Worm (Caenorhabditis elegans): ENCODE data around the gene C13A2.3.

C13A2.3 gene

ce11 chrV:7313233-7313632 is 31.1 kb downstream of the C13A2.3 start, which contains the start of gene srx-6:
Gene srx-6 (minus strand): TSS chrV:7313333.
- TF ChIP-seq ahr-1 (tag; optimal IDR thresholded peaks at IDR 0.05) = no peak
- TF ChIP-seq eyg-1 (tag; optimal IDR thresholded peaks at IDR 0.05) = no peak
- no peak for TF ChIP-seq unc-3 (GFP tag; conservative IDR thresholded peaks at IDR 0.05)
- no peak for TF ChIP-seq unc-3 (tag; optimal IDR thresholded peaks at IDR 0.05)
- no peak for TF ChIP-seq ceh-6 (GFP tag; optimal IDR thresholded peaks at IDR 0.05)
- no peak for TF ChIP-seq ceh-19 (GFP tag; optimal IDR thresholded peaks at IDR 0.05)
- no peak for TF ChIP-seq elt-4 (tag; optimal IDR thresholded peaks at IDR 0.05)
- no peak for TF ChIP-seq ceh-9 (tag; optimal IDR thresholded peaks at IDR 0.05)
- no peak for TF ChIP-seq unc-42 (tag; optimal IDR thresholded peaks at IDR 0.05)
- no peak for TF ChIP-seq hlh-8 (tag; optimal IDR thresholded peaks at IDR 0.05)
- TF ChIP-seq ceh-2 (tag; optimal IDR thresholded peaks at IDR 0.05) = no peak
- TF ChIP-seq pha-2 (tag; optimal IDR thresholded peaks at IDR 0.05) = no peak
- no peak for TF ChIP-seq ceh-34 (tag; optimal IDR thresholded peaks at IDR 0.05)
- no peak for TF ChIP-seq F13H6.1 (tag; optimal IDR thresholded peaks at IDR 0.05)
- no peak for TF ChIP-seq ztf-16 (tag; optimal IDR thresholded peaks at IDR 0.05)
- no peak for TF ChIP-seq zip-5 (tag; optimal IDR thresholded peaks at IDR 0.05)
- no peak for TF ChIP-seq ets-4 (tag; optimal IDR thresholded peaks at IDR 0.05)
- no peak for TF ChIP-seq hlh-6 (tag; optimal IDR thresholded peaks at IDR 0.05)
- no peak for TF ChIP-seq sox-4 (tag; optimal IDR thresholded peaks at IDR 0.05)
- no peak for TF ChIP-seq pha-4 (tag; optimal IDR thresholded peaks at IDR 0.05)

- no peak for TF ChIP-seq hlh-30 (tag; optimal IDR thresholded peaks at IDR 0.05; ENCODE audit: insufficient read depth)
Observed at ce11 chrV:7320909-7321308, 38.8 kb downstream of the C13A2.3 start, which contains the start of gene lmd-4. Gene lmd-4 (minus strand): TSS chrV:7321009.

ce11 chrV:7321915-7322314 is 39.8 kb downstream of the C13A2.3 start, which contains the start of gene F10G2.10:
Gene F10G2.10 (plus strand): TSS chrV:7322215.
- TF ChIP-seq ref-2 (tag; optimal IDR thresholded peaks at IDR 0.05) (no peak), C38D4.7 (GFP tag; optimal IDR thresholded peaks at IDR 0.05) (no peak)

- TF ChIP-seq T23F11.4 (GFP tag; optimal IDR thresholded peaks at IDR 0.05) (no peak), tbx-2 (tag; optimal IDR thresholded peaks at IDR 0.05) (no peak), hlh-30 (tag; optimal IDR thresholded peaks at IDR 0.05; ENCODE audit: insufficient read depth) (no peak), odd-2 (tag; optimal IDR thresholded peaks at IDR 0.05) (no peak), ref-2 (tag; optimal IDR thresholded peaks at IDR 0.05) (no peak), zip-5 (tag; optimal IDR thresholded peaks at IDR 0.05) (no peak), sdc-2 (tag; optimal IDR thresholded peaks at IDR 0.05) (no peak), nhr-11 (tag; optimal IDR thresholded peaks at IDR 0.05) (no peak), unc-42 (tag; optimal IDR thresholded peaks at IDR 0.05) (no peak), dve-1 (tag; optimal IDR thresholded peaks at IDR 0.05) (no peak), C08G9.2 (tag; optimal IDR thresholded peaks at IDR 0.05) (no peak), unc-3 (GFP tag; conservative IDR thresholded peaks at IDR 0.05) (no peak), unc-3 (tag; optimal IDR thresholded peaks at IDR 0.05) (no peak), pqm-1 (tag; optimal IDR thresholded peaks at IDR 0.05) (no peak), lin-11 (tag; optimal IDR thresholded peaks at IDR 0.05) (no peak), pat-9 (tag; optimal IDR thresholded peaks at IDR 0.05) (no peak), ceh-6 (GFP tag; optimal IDR thresholded peaks at IDR 0.05) (no peak), ceh-22 (tag; optimal IDR thresholded peaks at IDR 0.05) (no peak), pha-2 (tag; optimal IDR thresholded peaks at IDR 0.05) (no peak), F13H6.1 (tag; optimal IDR thresholded peaks at IDR 0.05) (no peak)
Observed at ce11 chrV:7325285-7325684, 43.1 kb downstream of the C13A2.3 start, which contains the start of gene srx-92. Gene srx-92 (minus strand): TSS chrV:7325385.

ce11 chrV:7326928-7327327 is 44.8 kb downstream of the C13A2.3 start, which contains the start of gene F10G2.4:
Gene F10G2.4 (plus strand): TSS chrV:7327228.
- TF ChIP-seq unc-42 (tag; optimal IDR thresholded peaks at IDR 0.05) (no peak), nhr-232 (tag; optimal IDR thresholded peaks at IDR 0.05) (no peak), hlh-15 (tag; optimal IDR thresholded peaks at IDR 0.05) (no peak), hlh-30 (tag; optimal IDR thresholded peaks at IDR 0.05; ENCODE audit: insufficient read depth) (no peak), pax-1 (tag; optimal IDR thresholded peaks at IDR 0.05) (no peak)

All from whole organism, late embryonic.